Fruit fly (Drosophila melanogaster) S2 (cell line): ENCODE results near the gene SkpA.

ENCODE experiments used
- CG8478 ChIP-seq: fragments of >200 bp; optimal IDR thresholded peaks from 2 replicates; lab custom pipeline; 2018
- CTCF ChIP-seq, 2 experiments: fragments of >200 bp; optimal IDR thresholded peaks; 2 replicates each; lab custom pipeline; 2018

dm6 chrX:694350-694749, 38.4 kb downstream of the SkpA start:
- TF ChIP-seq CTCF (optimal IDR thresholded peaks at IDR 0.05; lab: Kevin White, UChicago) (no peak), CG8478 (lab: Kevin White, UChicago) (no peak)
